Worm (Caenorhabditis elegans): ENCODE results near the gene Y37D8A.29.

Gene Y37D8A.29

ce11 chrIII:12906611-12907037 is 15.1 kb upstream of the Y37D8A.29 start (continued):
- TF ChIP-seq mxl-1 (tag; optimal IDR thresholded peaks at IDR 0.05) (no peak), hrde-1 (tag; optimal IDR thresholded peaks at IDR 0.05; ENCODE audit: borderline replicate concordance) (peak; percentile 79), ZK185.1 (tag; optimal IDR thresholded peaks at IDR 0.05; ENCODE audit: poor library complexity, severe bottlenecking) (no peak), pha-4 (tag; optimal IDR thresholded peaks at IDR 0.05) (no peak), nfya-1 (tag; optimal IDR thresholded peaks at IDR 0.05; ENCODE audit: borderline replicate concordance, insufficient read depth) (no peak), nhr-90 (tag; optimal IDR thresholded peaks at IDR 0.05) (peak; percentile 55), sdz-38 (tag; optimal IDR thresholded peaks at IDR 0.05) (peak; percentile 39), K11D2.4 (GFP tag; IDR thresholded peaks at IDR 0.05) (no peak), F49E8.2 (tag; optimal IDR thresholded peaks at IDR 0.05; ENCODE audit: insufficient read depth) (peak; percentile 83), nhr-80 (tag; optimal IDR thresholded peaks at IDR 0.05) (no peak), madf-8 (GFP tag; conservative IDR thresholded peaks at IDR 0.05) (0 out of 2 replicates have a peak, but pooled peaks have one; percentile 11), ceh-27 (GFP tag; optimal IDR thresholded peaks at IDR 0.05) (no peak), Y95B8A.8 (GFP tag; IDR thresholded peaks at IDR 0.05) (peak; percentile 79), ceh-40 (GFP tag; IDR thresholded peaks at IDR 0.05) (no peak), madf-6 (GFP tag; IDR thresholded peaks at IDR 0.05) (peak; percentile 66), lin-40 (tag; optimal IDR thresholded peaks at IDR 0.05) (peak; percentile 71), ceh-79 (tag; optimal IDR thresholded peaks at IDR 0.05) (peak; percentile 74), rcor-1 (GFP tag; IDR thresholded peaks at IDR 0.05) (no peak; the same call in 1 of the 2 replicates), nfya-2 (GFP tag; IDR thresholded peaks at IDR 0.05) (0 out of 2 replicates have a peak, but pooled peaks have one; percentile 24), ztf-26 (tag; optimal IDR thresholded peaks at IDR 0.05) (peak; percentile 53), him-1 (tag; optimal IDR thresholded peaks at IDR 0.05) (no peak), madf-10 (tag; optimal IDR thresholded peaks at IDR 0.05) (peak; percentile 19), hlh-12 (tag; optimal IDR thresholded peaks at IDR 0.05) (no peak), tlf-1 (GFP tag; optimal IDR thresholded peaks at IDR 0.05) (peak; percentile 78), Y79H2A.3 (GFP tag; conservative IDR thresholded peaks at IDR 0.05) (peak; percentile 73; the same call in 1 of the 2 replicates), C17E4.6 (GFP tag; IDR thresholded peaks at IDR 0.05) (no peak), ztf-28 (GFP tag; IDR thresholded peaks at IDR 0.05) (no peak), sptf-2 (GFP tag; optimal IDR thresholded peaks at IDR 0.05) (no peak), hlh-26 (GFP tag; conservative IDR thresholded peaks at IDR 0.05) (no peak), dpff-1 (tag; optimal IDR thresholded peaks at IDR 0.05) (peak; percentile 46), F39B2.1 (GFP tag; IDR thresholded peaks at IDR 0.05) (peak; percentile 64; the same call in 1 of the 2 replicates), nhr-27 (tag; optimal IDR thresholded peaks at IDR 0.05) (no peak), egl-18 (GFP tag; IDR thresholded peaks at IDR 0.05) (0 out of 2 replicates have a peak, but pooled peaks have one; percentile 51), F55B11.4 (tag; optimal IDR thresholded peaks at IDR 0.05; ENCODE audit: borderline replicate concordance, insufficient read depth) (no peak), repo-1 (tag; optimal IDR thresholded peaks at IDR 0.05) (peak; percentile 75), snpc-1.3 (tag; optimal IDR thresholded peaks at IDR 0.05; ENCODE audit: insufficient read depth) (no peak), attf-6 (GFP tag; IDR thresholded peaks at IDR 0.05) (peak; percentile 56), Y53G8AR.9 (GFP tag; conservative IDR thresholded peaks at IDR 0.05) (peak; percentile 77), lir-1 (GFP tag; conservative IDR thresholded peaks at IDR 0.05) (no peak), xnd-1 (tag; optimal IDR thresholded peaks at IDR 0.05) (peak; percentile 12), ama-1 (optimal IDR thresholded peaks at IDR 0.05) (peak; percentile 69), ama-1 (GFP tag; optimal IDR thresholded peaks at IDR 0.05) (peak; percentile 1 to 59), dpl-1 (GFP tag; optimal IDR thresholded peaks at IDR 0.05) (no peak), dox-1 (GFP tag; IDR thresholded peaks at IDR 0.05) (peak; percentile 37; the same call in 1 of the 2 replicates), F37B4.10 (GFP tag; IDR thresholded peaks at IDR 0.05) (no peak), nhr-120 (GFP tag; IDR thresholded peaks at IDR 0.05) (no peak), lsy-27 (tag; optimal IDR thresholded peaks at IDR 0.05; ENCODE audit: borderline replicate concordance, insufficient read depth) (no peak), lin-35 (GFP tag; optimal IDR thresholded peaks at IDR 0.05) (peak in 1 of 3 experiments; percentile 17)
